Fruit fly (Drosophila melanogaster): Measurements from ENCODE around the gene CG6843.

CG6843 gene

dm6 chr3L:18872440-18872839 lies 29.0 kb upstream of the CG6843 start, which contains the start of the genes Rad9 and Uggt:
Gene Rad9, minus strand, starts transcription at chr3L:18872553.
Gene Uggt, plus strand, starts transcription at chr3L:18872747.
- TF ChIP-seq Eip78C (GFP tag): no peak
- TF ChIP-seq fkh (GFP tag; optimal IDR thresholded peaks at IDR 0.05): peak; percentile 82
- TF ChIP-seq CG10631 (GFP tag; optimal IDR thresholded peaks at IDR 0.05): peak; percentile 20

- TF ChIP-seq CG6792 (GFP tag; optimal IDR thresholded peaks at IDR 0.05) (no peak), CG16779 (tag; optimal IDR thresholded peaks at IDR 0.05) (no peak), Ets96B (tag; optimal IDR thresholded peaks at IDR 0.05) (no peak), svp (GFP tag) (no peak), CG3032 (tag; optimal IDR thresholded peaks at IDR 0.05) (no peak), Hr39 (GFP tag; optimal IDR thresholded peaks at IDR 0.05) (no peak), CG10669 (GFP tag; optimal IDR thresholded peaks at IDR 0.05) (no peak), CG32006 (GFP tag; optimal IDR thresholded peaks at IDR 0.05) (no peak), CG11902 (GFP tag; optimal IDR thresholded peaks at IDR 0.05) (no peak), fkh (GFP tag; optimal IDR thresholded peaks at IDR 0.05) (no peak), CG6808 (GFP tag; optimal IDR thresholded peaks at IDR 0.05) (no peak), lz (GFP tag; optimal IDR thresholded peaks at IDR 0.05) (no peak), CG8119 (GFP tag; IDR thresholded peaks at IDR 0.05) (no peak), CG6276 (GFP tag; optimal IDR thresholded peaks at IDR 0.05) (no peak)
These were observed 19.8 kb upstream of the CG6843 start for dm6 chr3L:18881613-18882012.

- TF ChIP-seq Ets96B (tag; optimal IDR thresholded peaks at IDR 0.05) (peak; percentile 12), esn (GFP tag; optimal IDR thresholded peaks at IDR 0.05) (peak; percentile 35), Met (GFP tag; optimal IDR thresholded peaks at IDR 0.05) (peak; percentile 48), cyc (GFP tag; optimal IDR thresholded peaks at IDR 0.05) (no peak), CG8319 (GFP tag; optimal IDR thresholded peaks at IDR 0.05) (no peak), CG9139 (GFP tag; optimal IDR thresholded peaks at IDR 0.05) (peak; percentile 70), Sox102F (GFP tag; optimal IDR thresholded peaks at IDR 0.05) (peak; percentile 10), CG34406 (GFP tag; optimal IDR thresholded peaks at IDR 0.05) (no peak), Eip78C (GFP tag) (peak; percentile 80), Smox (GFP tag; optimal IDR thresholded peaks at IDR 0.05) (peak; percentile 5), CG4318 (GFP tag; optimal IDR thresholded peaks at IDR 0.05) (no peak), CG3919 (GFP tag; optimal IDR thresholded peaks at IDR 0.05) (no peak), CG8632 (GFP tag; optimal IDR thresholded peaks at IDR 0.05) (peak; percentile 1), svp (GFP tag) (peak; percentile 94), CG11762 (GFP tag; optimal IDR thresholded peaks at IDR 0.05; ENCODE audit: insufficient read depth) (no peak), spab (GFP tag; optimal IDR thresholded peaks at IDR 0.05) (peak; percentile 36), fd59A (GFP tag; optimal IDR thresholded peaks at IDR 0.05) (no peak), Hr4 (GFP tag; optimal IDR thresholded peaks at IDR 0.05) (no peak), CG6792 (GFP tag; optimal IDR thresholded peaks at IDR 0.05) (no peak), Sox15 (GFP tag; optimal IDR thresholded peaks at IDR 0.05) (no peak), lz (GFP tag; optimal IDR thresholded peaks at IDR 0.05) (no peak), CG15336 (GFP tag; IDR thresholded peaks at IDR 0.05) (peak; percentile 31; the same call in 1 of the 2 replicates), achi (GFP tag; optimal IDR thresholded peaks at IDR 0.05) (no peak), CG10631 (GFP tag; optimal IDR thresholded peaks at IDR 0.05) (peak; percentile 3), eg (GFP tag; IDR thresholded peaks at IDR 0.05) (no peak; the same call in 2 of the 3 replicates), pdm3 (GFP tag; optimal IDR thresholded peaks at IDR 0.05) (peak; percentile 19), OdsH (GFP tag; optimal IDR thresholded peaks at IDR 0.05) (peak; percentile 25), fd85E (GFP tag; optimal IDR thresholded peaks at IDR 0.05) (no peak), dsx (GFP tag; optimal IDR thresholded peaks at IDR 0.05; ENCODE audit: poor library complexity, severe bottlenecking) (no peak), CG7368 (GFP tag; optimal IDR thresholded peaks at IDR 0.05) (no peak), Sox14 (GFP tag; optimal IDR thresholded peaks at IDR 0.05) (peak; percentile 10), Eip75B (GFP tag; optimal IDR thresholded peaks at IDR 0.05) (no peak), Hr38 (GFP tag; optimal IDR thresholded peaks at IDR 0.05) (no peak), CG6276 (GFP tag; optimal IDR thresholded peaks at IDR 0.05) (peak; percentile 65), fkh (GFP tag; optimal IDR thresholded peaks at IDR 0.05) (no peak), CG10669 (GFP tag; optimal IDR thresholded peaks at IDR 0.05) (peak; percentile 23), Lpt (GFP tag; optimal IDR thresholded peaks at IDR 0.05) (peak; percentile 16), Hr39 (GFP tag; optimal IDR thresholded peaks at IDR 0.05) (no peak), CG31627 (GFP tag; optimal IDR thresholded peaks at IDR 0.05) (no peak), Blimp-1 (GFP tag; optimal IDR thresholded peaks at IDR 0.05) (no peak)
These were observed 12.1 kb upstream of the CG6843 start for dm6 chr3L:18889222-18889866.

Measured in whole organism, prepupa.